Worm (Caenorhabditis elegans) whole organism, late embryonic: ENCODE results near the gene ccdc-55.

Experiments
- K02D7.2 ChIP-seq: sonication (generic microtip); optimal IDR thresholded peaks from 2 replicates; lab custom pipeline; 2017; ENCODE audit warnings: mild to moderate bottlenecking, missing genetic modification characterization, missing compliant biosample characterization
- K09A11.1 ChIP-seq: sonication (generic microtip); optimal IDR thresholded peaks from 2 replicates; lab custom pipeline; 2017; ENCODE audit warnings: antibody characterized with exemption, mild to moderate bottlenecking, missing genetic modification characterization, missing compliant biosample characterization; ENCODE audit not compliant: insufficient read depth
- ceh-24 ChIP-seq: sonication (generic microtip); optimal IDR thresholded peaks from 2 replicates; lab custom pipeline; 2016; ENCODE audit warnings: mild to moderate bottlenecking, missing genetic modification characterization, missing compliant biosample characterization
- ceh-34 ChIP-seq: sonication (generic microtip); optimal IDR thresholded peaks from 2 replicates; lab custom pipeline; 2016; ENCODE audit warnings: mild to moderate bottlenecking, missing genetic modification characterization, missing compliant biosample characterization
- ceh-6 ChIP-seq: fragments of 200-800 bp; sonication (Bioruptor generic); optimal IDR thresholded peaks from 2 replicates; lab custom pipeline; 2018; ENCODE audit warnings: mild to moderate bottlenecking, missing genetic modification characterization, missing compliant biosample characterization
- hlh-15 ChIP-seq: sonication (generic microtip); optimal IDR thresholded peaks from 2 replicates; lab custom pipeline; 2016; ENCODE audit warnings: missing genetic modification characterization, missing compliant biosample characterization
- hlh-30 ChIP-seq: sonication (generic microtip); optimal IDR thresholded peaks from 2 replicates; lab custom pipeline; 2017; ENCODE audit warnings: antibody characterized with exemption, missing genetic modification characterization, missing compliant biosample characterization; ENCODE audit not compliant: insufficient read depth
- lin-11 ChIP-seq: fragments of 200-800 bp; sonication (Bioruptor generic); optimal IDR thresholded peaks from 2 replicates; lab custom pipeline; 2018; ENCODE audit warnings: mild to moderate bottlenecking, missing genetic modification characterization, missing compliant biosample characterization
- pros-1 ChIP-seq: fragments of 150-350 bp; optimal IDR thresholded peaks from 2 replicates; lab custom pipeline; 2014; ENCODE audit warnings: missing biosample characterization, missing genetic modification reagents, missing genetic modification characterization
- ref-2 ChIP-seq: sonication (generic microtip); optimal IDR thresholded peaks from 2 replicates; lab custom pipeline; 2016; ENCODE audit warnings: missing genetic modification characterization, missing compliant biosample characterization
- rnt-1 ChIP-seq: sonication (generic microtip); optimal IDR thresholded peaks from 2 replicates; lab custom pipeline; 2016; ENCODE audit warnings: missing genetic modification characterization, missing compliant biosample characterization
- sdc-2 ChIP-seq: sonication (generic microtip); optimal IDR thresholded peaks from 2 replicates; lab custom pipeline; 2016; ENCODE audit warnings: missing genotype, missing genetic modification characterization, missing compliant biosample characterization
- sox-4 ChIP-seq: sonication (generic microtip); optimal IDR thresholded peaks from 2 replicates; lab custom pipeline; 2017; ENCODE audit warnings: mild to moderate bottlenecking, missing genetic modification characterization, inconsistent platforms, missing compliant biosample characterization
- tbx-2 ChIP-seq: sonication (generic microtip); optimal IDR thresholded peaks from 2 replicates; lab custom pipeline; 2016; ENCODE audit warnings: missing genetic modification characterization, missing compliant biosample characterization

DNA sequence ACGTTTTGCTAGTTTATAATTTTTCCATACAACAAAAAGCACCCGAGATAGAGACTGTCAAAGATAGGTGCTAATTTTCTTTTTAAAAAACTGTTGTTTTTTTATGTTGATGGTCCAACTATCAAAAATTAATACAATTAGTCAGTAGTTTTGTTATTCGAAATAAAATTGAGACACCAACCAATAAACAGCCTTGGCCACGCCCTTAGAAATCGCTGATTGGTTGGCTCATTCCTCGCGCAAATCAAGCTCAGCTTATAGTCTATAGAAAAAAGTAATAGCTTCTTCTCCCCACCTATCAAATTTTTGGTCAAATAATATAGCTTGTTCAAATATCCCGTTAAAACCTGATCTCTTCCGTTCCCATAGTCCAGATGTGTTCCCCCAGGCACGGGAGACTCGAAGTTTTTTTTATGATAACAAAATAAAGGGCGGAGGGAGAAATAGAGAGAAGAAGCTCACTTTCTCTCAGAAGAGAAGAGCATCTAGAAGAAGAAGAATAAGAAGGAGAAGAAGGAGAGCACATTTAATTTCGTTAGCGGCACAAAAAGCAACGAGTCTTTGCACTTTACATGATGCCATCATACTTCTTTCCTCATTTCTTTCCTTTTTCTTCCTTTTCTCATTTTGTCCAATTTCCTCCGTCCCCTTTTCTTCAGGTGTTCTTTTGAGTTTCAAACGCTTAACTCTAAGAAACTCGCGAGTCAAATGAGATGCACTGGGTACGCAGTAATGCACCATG is 36.6 kb downstream of the ccdc-55 start:
- TF ChIP-seq pros-1 (tag; lab: Kevin White, UChicago) = no peak
- no peak for TF ChIP-seq hlh-30
- TF ChIP-seq K02D7.2 (tag; lab: Kevin White, UChicago) = no peak
- TF ChIP-seq hlh-15 (tag; lab: Kevin White, UChicago) = no peak
- no peak for TF ChIP-seq K09A11.1 (tag; lab: Kevin White, UChicago)
- no peak for TF ChIP-seq ceh-24 (tag; lab: Kevin White, UChicago)
- no peak for TF ChIP-seq ref-2
- no peak for TF ChIP-seq ceh-34 (tag; lab: Kevin White, UChicago)
- no peak for TF ChIP-seq rnt-1 (tag; lab: Kevin White, UChicago)
- no peak for TF ChIP-seq lin-11 (tag; lab: Kevin White, UChicago)
- no peak for TF ChIP-seq sdc-2
- TF ChIP-seq tbx-2 (tag; lab: Kevin White, UChicago) = no peak
- no peak for TF ChIP-seq ceh-6 (GFP tag; lab: Kevin White, UChicago)
- no peak for TF ChIP-seq sox-4 (tag; lab: Kevin White, UChicago)
